Worm (Caenorhabditis elegans) whole organism, L1 larva: ENCODE data around the gene srh-46.

Source experiments
- C16A3.4 ChIP-seq: fragments of 150-350 bp; optimal IDR thresholded peaks from 2 replicates; lab custom pipeline; 2014; ENCODE audit warnings: missing biosample characterization, missing genetic modification characterization
- ama-1 ChIP-seq: fragments of 150-350 bp; optimal IDR thresholded peaks from 2 replicates; lab custom pipeline; 2014
- egl-27 ChIP-seq, 2 experiments: fragments of 150-350 bp in 1 of 2; sonication (generic microtip); optimal IDR thresholded peaks; 3 replicates each; lab custom pipeline; 2017 to 2018; ENCODE audit warnings: missing biosample characterization in 2 of 2, missing genetic modification characterization in 2 of 2, missing genetic modification reagents in 2 of 2
- lin-13 ChIP-seq: fragments of 150-350 bp; optimal IDR thresholded peaks from 2 replicates; lab custom pipeline; 2014; ENCODE audit warnings: missing biosample characterization, missing genetic modification reagents, missing genetic modification characterization
- lin-39 ChIP-seq: fragments of 150-350 bp; optimal IDR thresholded peaks from 2 replicates; lab custom pipeline; 2014; ENCODE audit warnings: missing biosample characterization, missing genetic modification reagents, missing genetic modification characterization
- mdl-1 ChIP-seq, 2 experiments: fragments of 150-350 bp; optimal IDR thresholded peaks; 2 replicates each; lab custom pipeline; 2014 to 2017; ENCODE audit warnings: missing biosample characterization in 2 of 2, missing genetic modification characterization in 2 of 2, inconsistent platforms in 1 of 2
- nhr-11 ChIP-seq: fragments of 150-350 bp; optimal IDR thresholded peaks from 2 replicates; lab custom pipeline; 2014; ENCODE audit warnings: missing biosample characterization, missing genetic modification characterization
- nhr-28 ChIP-seq: fragments of 150-350 bp; optimal IDR thresholded peaks from 2 replicates; lab custom pipeline; 2014; ENCODE audit warnings: missing biosample characterization, missing genetic modification characterization
- nhr-71 ChIP-seq: sonication (generic microtip); optimal IDR thresholded peaks from 2 replicates; lab custom pipeline; 2016; ENCODE audit warnings: mild to moderate bottlenecking, missing genetic modification characterization, moderate library complexity, missing compliant biosample characterization
- nhr-85 ChIP-seq: sonication (generic microtip); peaks from one replicate; lab custom pipeline; 2016; ENCODE audit warnings: missing genetic modification characterization, inconsistent platforms, missing compliant biosample characterization
- snpc-4 ChIP-seq: fragments of 150-350 bp; optimal IDR thresholded peaks from 2 replicates; lab custom pipeline; 2014; ENCODE audit warnings: missing biosample characterization, missing genetic modification characterization
- sup-37 ChIP-seq: fragments of 200-800 bp; sonication (Bioruptor generic); optimal IDR thresholded peaks from 2 replicates; lab custom pipeline; 2018; ENCODE audit warnings: mild to moderate bottlenecking, missing genetic modification characterization, missing compliant biosample characterization
- unc-62 ChIP-seq: fragments of 150-350 bp; optimal IDR thresholded peaks from 2 replicates; lab custom pipeline; 2014; ENCODE audit warnings: missing biosample characterization, missing genetic modification reagents, missing genetic modification characterization

DNA sequence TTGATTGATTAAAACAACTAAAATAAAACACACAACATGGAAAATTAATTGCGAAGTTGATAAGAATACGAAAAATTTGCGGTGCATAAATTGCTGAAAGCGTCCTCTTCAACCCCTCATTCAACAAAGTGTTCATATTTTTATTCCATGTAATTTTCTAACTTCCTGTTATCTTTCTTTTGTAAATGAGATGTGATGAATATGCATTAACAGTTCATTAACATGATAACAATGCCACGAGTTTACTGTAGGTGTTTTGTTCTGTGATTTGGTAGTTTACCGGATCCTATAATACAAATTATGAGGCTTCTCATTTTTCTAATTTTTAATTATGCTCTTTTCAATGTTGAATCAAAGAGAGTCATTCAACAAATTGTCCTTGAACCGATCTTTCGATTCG is 26.4 kb upstream of the srh-46 start, which contains the start of gene F47G9.6:
- TF ChIP-seq nhr-85 (no peak), mdl-1 (tag; optimal IDR thresholded peaks at IDR 0.05; lab: Kevin White, UChicago) (no peak), unc-62 (no peak), nhr-28 (no peak), lin-13 (GFP tag; lab: Kevin White, UChicago) (no peak), nhr-11 (tag; lab: Kevin White, UChicago) (no peak), sup-37 (no peak), nhr-71 (tag; lab: Kevin White, UChicago) (no peak), snpc-4 (tag; lab: Kevin White, UChicago) (no peak), C16A3.4 (tag; lab: Kevin White, UChicago) (no peak), lin-39 (tag; lab: Kevin White, UChicago) (no peak), egl-27 (tag; optimal IDR thresholded peaks at IDR 0.05; lab: Kevin White, UChicago) (no peak), ama-1 (no peak)
